Worm (Caenorhabditis elegans) whole organism, early embryonic: ENCODE measurements around the gene ZK822.9.

Source experiments
- ama-1 ChIP-seq: fragments of 150-350 bp; optimal IDR thresholded peaks from 2 replicates; lab custom pipeline; 2014
- flt-1 ChIP-seq: fragments of 200-800 bp; sonication (Bioruptor generic); IDR thresholded peaks from 2 replicates; pipeline ENCODE4 v1.3.6; 2022; ENCODE audit warnings: missing genetic modification characterization, missing compliant biosample characterization
- pes-1 ChIP-seq: fragments of 200-800 bp; sonication (Bioruptor generic); IDR thresholded peaks from 2 replicates; pipeline ENCODE4 v1.3.6; 2022; ENCODE audit warnings: missing genetic modification reagents, missing genetic modification characterization, missing compliant biosample characterization

DNA sequence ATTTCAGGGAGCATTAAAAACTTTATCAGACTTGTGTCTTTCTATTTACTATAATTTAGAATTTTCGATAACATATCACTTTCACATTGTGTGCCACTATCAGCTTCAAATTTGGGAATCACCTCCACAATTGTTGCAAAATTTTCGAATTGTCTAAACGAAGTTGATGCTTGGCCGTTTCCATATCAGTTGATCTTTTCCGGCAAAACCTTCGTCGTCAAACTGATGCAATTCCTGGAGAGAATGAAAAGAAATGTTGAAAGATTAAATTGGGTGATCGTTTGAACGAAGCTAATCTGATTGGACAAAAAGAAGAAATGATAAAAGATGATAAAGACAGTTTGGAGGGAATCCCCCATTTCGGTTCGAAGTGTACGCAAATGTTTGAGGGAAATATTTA is 39.8 kb downstream of the ZK822.9 start:
- TF ChIP-seq ama-1 (lab: Kevin White, UChicago) (no peak), pes-1 (no peak), flt-1 (no peak)
